Worm (Caenorhabditis elegans): ENCODE results near the gene zif-1.
A peak's percentile ranks its signal among the peaks of the same experiment; 100 is the strongest.
"Not testable (repeated sequence)": the region's sequence is repeated elsewhere in the genome, so short reads cannot be mapped to it uniquely, and the experiment has no call there.

zif-1 gene

DNA sequence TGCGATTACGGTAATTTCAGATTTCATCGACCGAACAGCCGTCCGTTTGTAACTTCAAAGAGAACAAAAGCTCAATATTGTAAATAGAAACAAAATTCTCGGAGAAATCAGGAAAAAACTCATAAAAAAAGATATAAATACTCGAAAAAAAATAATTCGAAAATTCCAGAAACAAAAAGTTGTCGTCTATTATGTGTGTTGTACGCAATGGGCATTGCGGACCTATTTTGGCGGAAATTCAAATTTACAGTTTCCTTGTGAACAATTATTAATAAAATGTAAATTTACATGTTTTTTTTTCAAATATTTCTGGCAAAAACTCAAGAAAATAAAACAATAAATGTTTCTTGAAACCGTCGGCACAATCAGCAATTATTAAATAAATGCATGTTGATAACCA lies 17.1 kb upstream of the zif-1 start (continued):
- TF ChIP-seq F23B12.7 (tag; optimal IDR thresholded peaks at IDR 0.05; ENCODE audit: insufficient read depth) (peak; percentile 0), dox-1 (GFP tag; IDR thresholded peaks at IDR 0.05) (no peak), egl-44 (GFP tag; IDR thresholded peaks at IDR 0.05) (no peak)

DNA sequence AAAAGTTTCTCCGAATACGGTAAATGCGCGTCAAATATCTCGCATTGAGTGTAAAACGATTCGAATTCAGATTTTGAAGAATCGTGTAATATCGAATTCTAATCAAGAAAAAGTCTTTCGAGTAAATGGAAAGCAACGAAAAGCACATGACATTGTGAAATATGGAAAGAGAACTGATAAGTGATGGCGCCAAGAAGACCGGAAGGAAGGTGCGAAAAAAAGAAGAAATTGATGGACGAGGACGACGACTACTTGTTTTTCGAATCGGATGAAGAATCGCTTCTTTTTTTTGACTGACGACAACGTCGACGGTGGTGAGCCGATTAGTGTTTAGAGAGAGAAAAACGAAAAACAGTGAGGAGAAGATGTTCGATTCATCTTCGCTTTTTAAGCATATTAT lies 16.6 kb upstream of the zif-1 start:
- TF ChIP-seq ceh-58 (GFP tag; IDR thresholded peaks at IDR 0.05) (no peak), nhr-80 (tag; optimal IDR thresholded peaks at IDR 0.05) (peak; percentile 68), cebp-1 (GFP tag; IDR thresholded peaks at IDR 0.05) (no peak), cebp-1 (tag; optimal IDR thresholded peaks at IDR 0.05) (peak; percentile 62)

- no peak for TF ChIP-seq lsy-27 (tag; optimal IDR thresholded peaks at IDR 0.05; ENCODE audit: borderline replicate concordance, insufficient read depth)
- TF ChIP-seq somi-1 (GFP tag; optimal IDR thresholded peaks at IDR 0.05), result peak; percentile 73
- TF ChIP-seq cebp-1 (GFP tag; IDR thresholded peaks at IDR 0.05), result no peak
- TF ChIP-seq cebp-1 (tag; optimal IDR thresholded peaks at IDR 0.05), result peak; percentile 10
- peak; percentile 61 for TF ChIP-seq lin-40 (tag; optimal IDR thresholded peaks at IDR 0.05)
- TF ChIP-seq Y56A3A.18 (GFP tag; IDR thresholded peaks at IDR 0.05), result no peak
These were observed 15.7 kb upstream of the zif-1 start for ce11 chrIII:8986872-8987271.

ce11 chrIII:8988061-8988460 lies 14.5 kb upstream of the zif-1 start:
- TF ChIP-seq hsf-1 (GFP tag; IDR thresholded peaks at IDR 0.05), result no peak
- TF ChIP-seq unc-62 (GFP tag; optimal IDR thresholded peaks at IDR 0.05), result no peak
- TF ChIP-seq snpc-3.4 (tag; optimal IDR thresholded peaks at IDR 0.05), result no peak
- no peak for TF ChIP-seq lin-26 (GFP tag; IDR thresholded peaks at IDR 0.05)
- no peak for TF ChIP-seq Y56A3A.18 (GFP tag; IDR thresholded peaks at IDR 0.05)
- TF ChIP-seq ztf-18 (tag; optimal IDR thresholded peaks at IDR 0.05), result no peak
- TF ChIP-seq bed-1 (GFP tag; IDR thresholded peaks at IDR 0.05), result no peak

DNA sequence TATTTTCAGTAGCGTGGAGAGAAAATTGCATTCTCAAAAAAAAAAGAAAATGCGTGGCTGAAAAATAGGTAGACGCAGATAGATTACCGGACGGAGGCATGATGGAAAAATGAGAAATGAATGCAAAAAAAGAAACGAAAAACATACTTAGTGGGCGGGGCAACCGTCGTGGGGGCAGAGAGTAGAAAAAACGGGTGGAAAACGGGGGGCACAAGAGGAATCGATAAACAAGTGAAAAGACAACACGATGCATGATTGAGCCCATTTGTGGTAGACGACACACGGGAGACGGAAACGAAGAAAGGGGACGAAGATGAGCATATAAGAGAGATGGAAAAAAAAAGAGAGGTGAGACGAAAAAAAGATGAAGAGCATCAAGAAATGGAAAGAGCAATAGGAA lies 14.0 kb upstream of the zif-1 start:
- TF ChIP-seq let-607 (tag; optimal IDR thresholded peaks at IDR 0.05) (no peak), ama-1 (optimal IDR thresholded peaks at IDR 0.05) (no peak), ama-1 (GFP tag; optimal IDR thresholded peaks at IDR 0.05) (no peak), hsf-1 (GFP tag; IDR thresholded peaks at IDR 0.05) (0 out of 2 replicates have a peak, but pooled peaks have one; percentile 7), lin-35 (GFP tag; optimal IDR thresholded peaks at IDR 0.05) (peak in 1 of 3 experiments; percentile 3)

DNA sequence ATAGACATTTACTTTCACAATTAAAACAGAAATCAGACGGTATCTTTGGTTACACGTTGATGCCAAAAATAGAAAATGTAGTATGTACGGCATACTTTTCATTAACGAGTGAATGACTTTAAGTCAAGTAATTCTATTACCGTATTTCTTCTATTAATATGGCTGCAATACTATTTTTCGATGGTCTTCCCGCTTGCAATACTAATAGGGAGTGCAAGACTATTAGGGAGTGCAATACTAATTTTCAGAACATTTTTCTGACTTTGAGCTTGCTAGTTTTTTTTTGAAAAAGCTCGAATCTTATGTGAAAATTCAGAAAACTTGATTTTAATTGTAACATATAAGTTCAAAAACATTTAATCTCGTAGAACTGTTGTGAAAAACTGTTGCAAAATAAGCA lies 12.8 kb upstream of the zif-1 start, which contains the start of gene R08D7.7:
R08D7.7 (plus strand) TSS at position 301 of the 400 bp plus-strand sequence.
- not testable (repeated sequence) for TF ChIP-seq attf-3 (GFP tag; conservative IDR thresholded peaks at IDR 0.05); athp-1 (tag; optimal IDR thresholded peaks at IDR 0.05); C17E4.6 (GFP tag; IDR thresholded peaks at IDR 0.05)

DNA sequence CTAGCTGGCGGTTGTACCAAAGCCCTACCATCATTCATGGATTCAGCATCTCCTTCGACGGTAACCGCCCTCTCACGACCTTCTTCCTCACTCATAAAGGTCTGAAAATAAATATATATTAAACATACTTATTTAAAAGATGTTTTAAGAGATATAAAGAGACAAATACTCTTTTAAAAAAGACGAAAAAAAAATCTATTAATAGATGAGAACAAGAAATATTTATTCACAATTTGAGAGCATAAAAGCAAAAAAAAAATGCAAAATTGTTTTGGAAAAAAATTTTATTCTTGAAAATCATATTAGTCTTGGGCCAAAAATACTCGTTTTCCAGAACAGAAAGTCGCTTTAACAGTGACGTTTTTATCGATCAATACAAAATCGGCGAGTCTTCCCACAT lies 5.9 kb upstream of the zif-1 start, which contains the start of gene skat-1:
skat-1 (minus strand) TSS at position 101 of the 400 bp plus-strand sequence.
- TF ChIP-seq madf-6 (GFP tag; IDR thresholded peaks at IDR 0.05) (no peak), nhr-80 (tag; optimal IDR thresholded peaks at IDR 0.05) (no peak)

ce11 chrIII:8997821-8998220 lies 4.8 kb upstream of the zif-1 start:
- TF ChIP-seq egrh-3 (GFP tag; IDR thresholded peaks at IDR 0.05), result no peak
- TF ChIP-seq ceh-27 (GFP tag; optimal IDR thresholded peaks at IDR 0.05), result no peak
- TF ChIP-seq ztf-26 (tag; optimal IDR thresholded peaks at IDR 0.05), result no peak
- no peak for TF ChIP-seq ccch-3 (GFP tag; optimal IDR thresholded peaks at IDR 0.05)
